Fruit fly (Drosophila melanogaster) whole organism, prepupa: ENCODE measurements around the gene Vps11.

Source experiments
- CG11294 ChIP-seq: fragments of 200-800 bp; sonication (Bioruptor generic); IDR thresholded peaks from 2 replicates; pipeline ENCODE4 v1.3.6; 2022; ENCODE audit warnings: missing biosample characterization, missing genetic modification characterization
- CG11762 ChIP-seq: fragments of 200-800 bp; sonication (Bioruptor generic); optimal IDR thresholded peaks from 3 replicates; lab custom pipeline; 2016; ENCODE audit warnings: missing biosample characterization, missing genetic modification characterization; ENCODE audit not compliant: insufficient read depth
- CG11902 ChIP-seq: fragments of 200-800 bp; sonication (Bioruptor generic); optimal IDR thresholded peaks from 3 replicates; lab custom pipeline; 2016; ENCODE audit warnings: missing biosample characterization, missing genetic modification characterization
- CG15336 ChIP-seq: fragments of 200-800 bp; sonication (Bioruptor generic); IDR thresholded peaks from 2 replicates; pipeline ENCODE4 v1.3.6; 2022; ENCODE audit warnings: missing biosample characterization, missing genetic modification characterization
- CG16779 ChIP-seq: fragments of 200-800 bp; sonication (Bioruptor generic); optimal IDR thresholded peaks from 3 replicates; lab custom pipeline; 2017; ENCODE audit warnings: missing biosample characterization, mild to moderate bottlenecking, missing genetic modification characterization
- CG31627 ChIP-seq: fragments of 200-800 bp; sonication (Bioruptor generic); optimal IDR thresholded peaks from 3 replicates; lab custom pipeline; 2016; ENCODE audit warnings: missing biosample characterization, missing genetic modification characterization
- CG6163 ChIP-seq: fragments of 200-800 bp; sonication (Bioruptor generic); IDR thresholded peaks from 3 replicates; pipeline ENCODE4 v1.3.6; 2022; ENCODE audit warnings: missing biosample characterization, missing genetic modification characterization
- CG6808 ChIP-seq: fragments of 200-800 bp; sonication (Bioruptor generic); optimal IDR thresholded peaks from 3 replicates; lab custom pipeline; 2017; ENCODE audit warnings: missing biosample characterization, missing genetic modification characterization, mild to moderate bottlenecking, moderate library complexity, missing genetic modification reagents
- CG8319 ChIP-seq: fragments of 200-800 bp; sonication (Bioruptor generic); optimal IDR thresholded peaks from 3 replicates; lab custom pipeline; 2016; ENCODE audit warnings: missing biosample characterization, missing genetic modification characterization
- Met ChIP-seq: fragments of 200-800 bp; sonication (Bioruptor generic); optimal IDR thresholded peaks from 3 replicates; lab custom pipeline; 2016; ENCODE audit warnings: missing biosample characterization, missing genetic modification characterization
- OdsH ChIP-seq: fragments of 200-800 bp; sonication (Bioruptor generic); optimal IDR thresholded peaks from 3 replicates; lab custom pipeline; 2016; ENCODE audit warnings: missing biosample characterization, missing genetic modification characterization
- Smox ChIP-seq: fragments of 200-800 bp; sonication (Bioruptor generic); optimal IDR thresholded peaks from 3 replicates; lab custom pipeline; 2016; ENCODE audit warnings: missing biosample characterization, missing genetic modification characterization
- achi ChIP-seq: fragments of 200-800 bp; sonication (Bioruptor generic); optimal IDR thresholded peaks from 3 replicates; lab custom pipeline; 2016; ENCODE audit warnings: missing biosample characterization, missing genetic modification characterization
- eg ChIP-seq: fragments of 200-800 bp; sonication (Bioruptor generic); IDR thresholded peaks from 3 replicates; pipeline ENCODE4 v1.3.6; 2022; ENCODE audit warnings: missing biosample characterization, missing genetic modification characterization
- esn ChIP-seq: fragments of 200-800 bp; sonication (Bioruptor generic); optimal IDR thresholded peaks from 2 replicates; lab custom pipeline; 2016; ENCODE audit warnings: missing biosample characterization, mild to moderate bottlenecking, missing genetic modification characterization, moderate library complexity
- fd59A ChIP-seq: fragments of 200-800 bp; sonication (Bioruptor generic); optimal IDR thresholded peaks from 2 replicates; lab custom pipeline; 2017; ENCODE audit warnings: missing biosample characterization, mild to moderate bottlenecking, missing genetic modification characterization, missing genetic modification reagents
- fd85E ChIP-seq: fragments of 200-800 bp; sonication (Bioruptor generic); optimal IDR thresholded peaks from 3 replicates; lab custom pipeline; 2016; ENCODE audit warnings: missing biosample characterization, missing genetic modification characterization
- lz ChIP-seq: fragments of 200-800 bp; sonication (Bioruptor generic); optimal IDR thresholded peaks from 3 replicates; lab custom pipeline; 2016; ENCODE audit warnings: missing biosample characterization, missing genetic modification characterization
- pdm3 ChIP-seq: fragments of 200-800 bp; sonication (Bioruptor generic); optimal IDR thresholded peaks from 3 replicates; lab custom pipeline; 2016; ENCODE audit warnings: missing biosample characterization, missing genetic modification characterization
- spab ChIP-seq: fragments of 200-800 bp; sonication (Bioruptor generic); optimal IDR thresholded peaks from 2 replicates; lab custom pipeline; 2017; ENCODE audit warnings: missing biosample characterization, mild to moderate bottlenecking, missing genetic modification characterization, missing genetic modification reagents
- svp ChIP-seq: fragments of 200-800 bp; sonication (Bioruptor generic); peaks from one replicate; lab custom pipeline; 2016; ENCODE audit warnings: missing biosample characterization, missing genetic modification characterization

The Vps11 gene

dm6 chr3L:23125736-23126135 is 24.6 kb downstream of the Vps11 start, which contains the start of gene CG33217 (continued):
- TF ChIP-seq fd85E (GFP tag; lab: Kevin White, UChicago), result no peak
- TF ChIP-seq Met (GFP tag; lab: Kevin White, UChicago), result no peak
- TF ChIP-seq CG6163 (GFP tag; lab: Robert Waterston, UW), result no peak
- TF ChIP-seq fd59A (GFP tag; lab: Kevin White, UChicago), result no peak
- TF ChIP-seq lz, result peak; percentile 8
- TF ChIP-seq CG8319, result no peak
- no peak for TF ChIP-seq CG11294 (GFP tag; lab: Robert Waterston, UW)
- no peak for TF ChIP-seq eg
- peak; percentile 34 for TF ChIP-seq OdsH (GFP tag; lab: Kevin White, UChicago)
- TF ChIP-seq spab (GFP tag; lab: Kevin White, UChicago), result no peak
- TF ChIP-seq CG31627, result peak; percentile 34
- TF ChIP-seq esn, result peak; percentile 0
- no peak for TF ChIP-seq achi (GFP tag; lab: Kevin White, UChicago)
- no peak for TF ChIP-seq CG11762
- TF ChIP-seq Smox (GFP tag; lab: Kevin White, UChicago), result no peak
- TF ChIP-seq CG16779 (tag; lab: Kevin White, UChicago), result no peak
- no peak for TF ChIP-seq CG15336 (GFP tag; lab: Robert Waterston, UW)
- no peak for TF ChIP-seq CG6808 (GFP tag; lab: Kevin White, UChicago)
- TF ChIP-seq CG11902, result no peak

dm6 chr3L:23099394-23099977 is 50.8 kb downstream of the Vps11 start:
- peak; percentile 0 for TF ChIP-seq pdm3
- TF ChIP-seq spab (GFP tag; lab: Kevin White, UChicago), result no peak
- peak; percentile 45 for TF ChIP-seq svp
